Fruit fly (Drosophila melanogaster): ENCODE data around the gene Lcp65Aa.

DNA sequence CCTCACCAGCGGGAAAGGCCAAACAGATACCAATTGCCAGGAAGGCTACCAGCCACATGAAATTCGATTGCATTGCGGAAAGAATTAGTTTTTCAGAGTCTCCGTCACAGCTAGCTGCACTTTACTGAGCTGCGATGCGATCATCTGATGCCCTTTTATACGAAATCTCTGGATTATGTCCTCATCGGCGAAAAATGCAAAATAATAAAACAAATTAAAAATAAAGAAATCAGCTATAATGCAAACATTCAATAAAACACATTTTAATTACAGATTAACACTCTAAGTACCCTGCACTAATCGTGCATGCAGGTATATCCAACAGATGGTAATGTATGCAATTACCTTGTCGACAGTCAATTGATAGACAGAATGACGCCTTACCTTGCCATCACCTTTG lies 19.1 kb upstream of the Lcp65Aa start, which contains the start of gene Cpr65Au:
- no peak for TF ChIP-seq CG8478 (optimal IDR thresholded peaks at IDR 0.05)
- TF ChIP-seq CTCF (optimal IDR thresholded peaks at IDR 0.05): no peak
